Fruit fly (Drosophila melanogaster) whole organism, pupa: ENCODE data around the gene Nsf2.

Source experiments
- CG10348 ChIP-seq: fragments of 200-800 bp; sonication (Bioruptor generic); IDR thresholded peaks from 2 replicates; pipeline ENCODE4 v1.3.6; 2022; ENCODE audit warnings: missing biosample characterization, missing genetic modification characterization
- CG9948 ChIP-seq: fragments of 200-800 bp; sonication (Bioruptor generic); optimal IDR thresholded peaks from 2 replicates; lab custom pipeline; 2018; ENCODE audit warnings: missing biosample characterization, mild to moderate bottlenecking, missing genetic modification characterization, moderate library complexity
- fd96Ca ChIP-seq: fragments of 200-800 bp; sonication (Bioruptor generic); IDR thresholded peaks from 3 replicates; pipeline ENCODE4 v1.3.6; 2022; ENCODE audit warnings: missing biosample characterization, missing genetic modification characterization

DNA sequence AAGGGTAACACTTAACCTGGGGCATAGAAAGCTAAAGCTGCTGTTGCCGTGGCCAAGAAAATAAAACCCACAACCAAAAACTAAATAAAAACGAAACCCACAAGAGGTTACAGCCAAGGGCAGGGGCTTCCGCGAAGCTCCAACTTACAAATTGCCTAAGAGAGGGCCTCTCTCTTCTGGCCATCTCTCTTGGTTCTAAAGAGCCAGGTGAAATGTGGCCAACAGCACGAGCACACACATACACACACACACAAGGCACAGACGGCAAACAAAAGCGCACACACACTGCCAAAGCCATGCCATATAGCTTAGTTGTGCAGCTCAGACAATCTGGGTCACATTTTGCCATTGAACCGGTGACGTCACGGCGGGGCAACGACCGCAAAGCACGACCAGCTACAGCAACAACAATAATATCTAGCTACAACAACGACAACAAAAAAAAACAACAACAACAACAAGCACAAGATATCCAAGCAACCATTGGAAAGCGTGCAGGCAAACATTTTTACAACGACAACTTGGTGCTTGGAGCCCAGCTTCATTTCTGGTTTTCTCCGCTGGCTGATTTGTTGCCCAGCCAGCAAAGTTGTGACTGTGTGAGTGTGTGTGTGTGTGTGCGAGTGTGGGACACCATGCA is 41.1 kb downstream of the Nsf2 start:
- TF ChIP-seq CG10348 (no peak), fd96Ca (no peak), CG9948 (tag; lab: Kevin White, UChicago) (no peak)
